Fruit fly (Drosophila melanogaster) whole organism, prepupa: Measurements from ENCODE around the gene Eno.

ENCODE experiments used
- Blimp-1 ChIP-seq: fragments of 200-800 bp; sonication (Bioruptor generic); optimal IDR thresholded peaks from 3 replicates; lab custom pipeline; 2017; ENCODE audit warnings: missing biosample characterization, missing genetic modification characterization, mild to moderate bottlenecking, moderate library complexity, missing genetic modification reagents
- CG10631 ChIP-seq: fragments of 200-800 bp; sonication (Bioruptor generic); optimal IDR thresholded peaks from 2 replicates; lab custom pipeline; 2016; ENCODE audit warnings: missing biosample characterization, missing genetic modification characterization
- CG10669 ChIP-seq: fragments of 200-800 bp; sonication (Bioruptor generic); optimal IDR thresholded peaks from 3 replicates; lab custom pipeline; 2018; ENCODE audit warnings: missing biosample characterization, mild to moderate bottlenecking, missing genetic modification characterization, moderate library complexity
- CG15336 ChIP-seq: fragments of 200-800 bp; sonication (Bioruptor generic); IDR thresholded peaks from 2 replicates; pipeline ENCODE4 v1.3.6; 2022; ENCODE audit warnings: missing biosample characterization, missing genetic modification characterization
- CG1621 ChIP-seq: fragments of 200-800 bp; sonication (Bioruptor generic); optimal IDR thresholded peaks from 3 replicates; lab custom pipeline; 2018; ENCODE audit warnings: missing biosample characterization, mild to moderate bottlenecking, missing genetic modification characterization
- CG16779 ChIP-seq: fragments of 200-800 bp; sonication (Bioruptor generic); optimal IDR thresholded peaks from 3 replicates; lab custom pipeline; 2017; ENCODE audit warnings: missing biosample characterization, mild to moderate bottlenecking, missing genetic modification characterization
- CG3032 ChIP-seq: fragments of 200-800 bp; optimal IDR thresholded peaks from 2 replicates; lab custom pipeline; 2019; ENCODE audit warnings: missing biosample characterization, mild to moderate bottlenecking, missing genetic modification characterization, moderate library complexity
- CG31627 ChIP-seq: fragments of 200-800 bp; sonication (Bioruptor generic); optimal IDR thresholded peaks from 3 replicates; lab custom pipeline; 2016; ENCODE audit warnings: missing biosample characterization, missing genetic modification characterization
- CG32006 ChIP-seq: fragments of 200-800 bp; sonication (Bioruptor generic); optimal IDR thresholded peaks from 3 replicates; lab custom pipeline; 2017; ENCODE audit warnings: missing biosample characterization, mild to moderate bottlenecking, missing genetic modification characterization
- CG34406 ChIP-seq: fragments of 200-800 bp; sonication (Bioruptor generic); optimal IDR thresholded peaks from 3 replicates; lab custom pipeline; 2016; ENCODE audit warnings: missing biosample characterization, missing genetic modification characterization
- CG3919 ChIP-seq: fragments of 200-800 bp; sonication (Bioruptor generic); optimal IDR thresholded peaks from 3 replicates; lab custom pipeline; 2016; ENCODE audit warnings: missing biosample characterization, missing genetic modification characterization
- CG6163 ChIP-seq: fragments of 200-800 bp; sonication (Bioruptor generic); IDR thresholded peaks from 3 replicates; pipeline ENCODE4 v1.3.6; 2022; ENCODE audit warnings: missing biosample characterization, missing genetic modification characterization
- CG6276 ChIP-seq: fragments of 200-800 bp; sonication (Bioruptor generic); optimal IDR thresholded peaks from 2 replicates; lab custom pipeline; 2017; ENCODE audit warnings: missing biosample characterization, mild to moderate bottlenecking, missing genetic modification characterization
- CG6792 ChIP-seq: fragments of 200-800 bp; sonication (Bioruptor generic); optimal IDR thresholded peaks from 3 replicates; lab custom pipeline; 2016; ENCODE audit warnings: missing biosample characterization, missing genetic modification characterization
- CG6808 ChIP-seq: fragments of 200-800 bp; sonication (Bioruptor generic); optimal IDR thresholded peaks from 3 replicates; lab custom pipeline; 2017; ENCODE audit warnings: missing biosample characterization, missing genetic modification characterization, mild to moderate bottlenecking, moderate library complexity, missing genetic modification reagents
- CG6854 ChIP-seq: fragments of 200-800 bp; sonication (Bioruptor generic); optimal IDR thresholded peaks from 2 replicates; lab custom pipeline; 2017; ENCODE audit warnings: missing biosample characterization, mild to moderate bottlenecking, missing genetic modification characterization
- CG7368 ChIP-seq: fragments of 200-800 bp; sonication (Bioruptor generic); optimal IDR thresholded peaks from 3 replicates; lab custom pipeline; 2016; ENCODE audit warnings: missing biosample characterization, missing genetic modification characterization
- CG8319 ChIP-seq: fragments of 200-800 bp; sonication (Bioruptor generic); optimal IDR thresholded peaks from 3 replicates; lab custom pipeline; 2016; ENCODE audit warnings: missing biosample characterization, missing genetic modification characterization
- CG8632 ChIP-seq: fragments of 200-800 bp; sonication (Bioruptor generic); optimal IDR thresholded peaks from 3 replicates; lab custom pipeline; 2016; ENCODE audit warnings: missing biosample characterization, missing genetic modification characterization
- CG9139 ChIP-seq: fragments of 200-800 bp; sonication (Bioruptor generic); optimal IDR thresholded peaks from 3 replicates; lab custom pipeline; 2017; ENCODE audit warnings: missing biosample characterization, mild to moderate bottlenecking, missing genetic modification characterization
- Eip75B ChIP-seq: fragments of 200-800 bp; sonication (Bioruptor generic); optimal IDR thresholded peaks from 3 replicates; lab custom pipeline; 2016; ENCODE audit warnings: missing biosample characterization, missing genetic modification characterization
- Eip93F ChIP-seq: fragments of 200-800 bp; sonication (Bioruptor generic); optimal IDR thresholded peaks from 2 replicates; lab custom pipeline; 2016; ENCODE audit warnings: missing biosample characterization, mild to moderate bottlenecking, missing genetic modification characterization
- Ets21C ChIP-seq: fragments of 200-800 bp; sonication (Bioruptor generic); optimal IDR thresholded peaks from 3 replicates; lab custom pipeline; 2016; ENCODE audit warnings: missing biosample characterization, missing genetic modification characterization
- Ets96B ChIP-seq: fragments of 200-800 bp; optimal IDR thresholded peaks from 2 replicates; lab custom pipeline; 2019; ENCODE audit warnings: missing biosample characterization, mild to moderate bottlenecking, missing genetic modification characterization, moderate library complexity
- Hr39 ChIP-seq: fragments of 200-800 bp; sonication (Bioruptor generic); optimal IDR thresholded peaks from 2 replicates; lab custom pipeline; 2016; ENCODE audit warnings: missing biosample characterization, missing genetic modification characterization
- Hr4 ChIP-seq: fragments of 200-800 bp; sonication (Bioruptor generic); optimal IDR thresholded peaks from 3 replicates; lab custom pipeline; 2016; ENCODE audit warnings: missing biosample characterization, missing genetic modification characterization
- Lpt ChIP-seq: fragments of 200-800 bp; sonication (Bioruptor generic); optimal IDR thresholded peaks from 3 replicates; lab custom pipeline; 2016; ENCODE audit warnings: missing biosample characterization, missing genetic modification characterization
- Met ChIP-seq: fragments of 200-800 bp; sonication (Bioruptor generic); optimal IDR thresholded peaks from 3 replicates; lab custom pipeline; 2016; ENCODE audit warnings: missing biosample characterization, missing genetic modification characterization
- OdsH ChIP-seq: fragments of 200-800 bp; sonication (Bioruptor generic); optimal IDR thresholded peaks from 3 replicates; lab custom pipeline; 2016; ENCODE audit warnings: missing biosample characterization, missing genetic modification characterization
- Smox ChIP-seq: fragments of 200-800 bp; sonication (Bioruptor generic); optimal IDR thresholded peaks from 3 replicates; lab custom pipeline; 2016; ENCODE audit warnings: missing biosample characterization, missing genetic modification characterization
- Sox102F ChIP-seq: fragments of 200-800 bp; sonication (Bioruptor generic); optimal IDR thresholded peaks from 2 replicates; lab custom pipeline; 2016; ENCODE audit warnings: missing biosample characterization, mild to moderate bottlenecking, missing genetic modification characterization
- Sox14 ChIP-seq: fragments of 200-800 bp; sonication (Bioruptor generic); optimal IDR thresholded peaks from 3 replicates; lab custom pipeline; 2016; ENCODE audit warnings: missing biosample characterization, missing genetic modification characterization
- Sox15 ChIP-seq: fragments of 200-800 bp; sonication (Bioruptor generic); optimal IDR thresholded peaks from 3 replicates; lab custom pipeline; 2016; ENCODE audit warnings: missing biosample characterization, missing genetic modification characterization
- acj6 ChIP-seq: fragments of 200-800 bp; sonication (Bioruptor generic); optimal IDR thresholded peaks from 3 replicates; lab custom pipeline; 2016; ENCODE audit warnings: missing biosample characterization, missing genetic modification characterization
- cyc ChIP-seq: fragments of 200-800 bp; sonication (Bioruptor generic); optimal IDR thresholded peaks from 3 replicates; lab custom pipeline; 2016; ENCODE audit warnings: missing biosample characterization, missing genetic modification characterization
- dac ChIP-seq: fragments of 200-800 bp; sonication (Bioruptor generic); optimal IDR thresholded peaks from 2 replicates; lab custom pipeline; 2017; ENCODE audit warnings: missing biosample characterization, mild to moderate bottlenecking, missing genetic modification characterization
- dsx ChIP-seq: fragments of 200-800 bp; optimal IDR thresholded peaks from 3 replicates; lab custom pipeline; 2019; ENCODE audit warnings: missing biosample characterization, mild to moderate bottlenecking, missing genetic modification characterization, moderate library complexity; ENCODE audit not compliant: poor library complexity, severe bottlenecking
- eg ChIP-seq: fragments of 200-800 bp; sonication (Bioruptor generic); IDR thresholded peaks from 3 replicates; pipeline ENCODE4 v1.3.6; 2022; ENCODE audit warnings: missing biosample characterization, missing genetic modification characterization
- esn ChIP-seq: fragments of 200-800 bp; sonication (Bioruptor generic); optimal IDR thresholded peaks from 2 replicates; lab custom pipeline; 2016; ENCODE audit warnings: missing biosample characterization, mild to moderate bottlenecking, missing genetic modification characterization, moderate library complexity
- fd59A ChIP-seq: fragments of 200-800 bp; sonication (Bioruptor generic); optimal IDR thresholded peaks from 2 replicates; lab custom pipeline; 2017; ENCODE audit warnings: missing biosample characterization, mild to moderate bottlenecking, missing genetic modification characterization, missing genetic modification reagents
- fd85E ChIP-seq: fragments of 200-800 bp; sonication (Bioruptor generic); optimal IDR thresholded peaks from 3 replicates; lab custom pipeline; 2016; ENCODE audit warnings: missing biosample characterization, missing genetic modification characterization
- fkh ChIP-seq: fragments of 200-800 bp; sonication (Bioruptor generic); optimal IDR thresholded peaks from 3 replicates; lab custom pipeline; 2017; ENCODE audit warnings: missing biosample characterization, mild to moderate bottlenecking, missing genetic modification characterization, moderate library complexity
- lz ChIP-seq: fragments of 200-800 bp; sonication (Bioruptor generic); optimal IDR thresholded peaks from 3 replicates; lab custom pipeline; 2016; ENCODE audit warnings: missing biosample characterization, missing genetic modification characterization
- net ChIP-seq: fragments of 200-800 bp; sonication (Bioruptor generic); optimal IDR thresholded peaks from 3 replicates; lab custom pipeline; 2016; ENCODE audit warnings: missing biosample characterization, missing genetic modification characterization
- salr ChIP-seq, 2 experiments: fragments of 200-800 bp; sonication (Bioruptor generic); optimal IDR thresholded peaks; 3 replicates each; lab custom pipeline; 2016 to 2018; ENCODE audit warnings: missing biosample characterization in 2 of 2, missing genetic modification characterization in 2 of 2, mild to moderate bottlenecking in 1 of 2
- spab ChIP-seq: fragments of 200-800 bp; sonication (Bioruptor generic); optimal IDR thresholded peaks from 2 replicates; lab custom pipeline; 2017; ENCODE audit warnings: missing biosample characterization, mild to moderate bottlenecking, missing genetic modification characterization, missing genetic modification reagents
- ss ChIP-seq, 2 experiments: fragments of 200-800 bp; sonication (Bioruptor generic); optimal IDR thresholded peaks; 2 replicates in 1 of 2; 3 replicates in 1 of 2; lab custom pipeline; 2017 to 2018; ENCODE audit warnings: mild to moderate bottlenecking in 2 of 2, missing biosample characterization in 2 of 2, missing genetic modification characterization in 2 of 2, moderate library complexity in 1 of 2
- svp ChIP-seq: fragments of 200-800 bp; sonication (Bioruptor generic); peaks from one replicate; lab custom pipeline; 2016; ENCODE audit warnings: missing biosample characterization, missing genetic modification characterization
- topi ChIP-seq: fragments of 200-800 bp; sonication (Bioruptor generic); optimal IDR thresholded peaks from 3 replicates; lab custom pipeline; 2016; ENCODE audit warnings: missing biosample characterization, missing genetic modification characterization
- vri ChIP-seq: fragments of 200-800 bp; sonication (Bioruptor generic); optimal IDR thresholded peaks from 3 replicates; lab custom pipeline; 2016; ENCODE audit warnings: missing biosample characterization, mild to moderate bottlenecking, missing genetic modification characterization

Gene Eno

DNA sequence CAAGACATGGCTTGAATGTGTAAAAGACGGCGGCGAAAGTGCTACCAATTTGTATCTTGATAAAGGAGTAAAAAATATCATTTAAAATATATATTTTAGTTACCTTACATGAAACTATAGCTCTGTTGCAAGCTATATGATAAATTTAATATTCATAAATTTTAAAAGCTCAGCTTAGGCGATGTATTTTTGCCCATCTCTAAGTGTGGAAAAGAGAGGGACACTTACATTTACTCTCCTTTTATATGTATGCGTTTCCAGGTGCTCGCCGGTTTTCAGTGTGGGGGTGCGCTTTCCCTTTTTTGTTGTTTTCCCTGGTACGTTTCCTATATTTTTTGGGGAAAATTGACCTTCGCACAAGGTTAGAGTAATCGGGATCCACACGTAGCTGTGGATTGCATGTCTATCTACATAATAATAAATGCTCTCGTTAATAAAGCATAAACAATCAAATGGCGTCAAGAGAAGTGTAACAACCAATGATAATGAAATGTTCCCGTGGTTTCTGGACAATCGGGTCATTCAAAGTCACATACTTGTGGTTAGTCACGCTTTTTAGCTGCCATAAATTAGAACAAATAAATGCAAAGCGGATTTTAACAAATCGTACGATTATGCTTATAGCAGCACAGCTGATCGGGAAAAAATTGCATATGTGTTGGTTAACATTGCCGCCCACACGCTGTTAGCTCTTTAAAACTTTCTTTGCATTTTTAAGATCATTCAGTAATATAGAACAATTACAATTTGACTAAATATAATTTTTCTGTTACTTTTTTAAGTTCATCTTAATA is 1.4 kb downstream of the Eno start:
- peak; percentile 99 for TF ChIP-seq CG32006 (GFP tag; lab: Kevin White, UChicago)
- peak; percentile 95 for TF ChIP-seq cyc (GFP tag; lab: Kevin White, UChicago)
- TF ChIP-seq spab (GFP tag; lab: Kevin White, UChicago), result peak; percentile 94
- peak; percentile 98 for TF ChIP-seq OdsH (GFP tag; lab: Kevin White, UChicago)
- peak; percentile 98 for TF ChIP-seq topi (GFP tag; lab: Kevin White, UChicago)
- peak; percentile 94 for TF ChIP-seq CG8319 (GFP tag; lab: Kevin White, UChicago)
- peak; percentile 93 for TF ChIP-seq fd85E (GFP tag; lab: Kevin White, UChicago)
- peak; percentile 97 for TF ChIP-seq Smox (GFP tag; lab: Kevin White, UChicago)
- TF ChIP-seq CG3919 (GFP tag; lab: Kevin White, UChicago), result peak; percentile 98
- TF ChIP-seq CG6808 (GFP tag; lab: Kevin White, UChicago), result peak; percentile 98
- peak; percentile 99 for TF ChIP-seq Ets96B
- peak; percentile 97 for TF ChIP-seq Blimp-1 (GFP tag; lab: Kevin White, UChicago)
- peak; percentile 97 for TF ChIP-seq Hr4
- TF ChIP-seq Eip75B (GFP tag; lab: Kevin White, UChicago), result peak; percentile 98
- TF ChIP-seq CG7368, result peak; percentile 96
- peak; percentile 98 for TF ChIP-seq acj6 (GFP tag; lab: Kevin White, UChicago)
- peak; percentile 96 for TF ChIP-seq CG16779 (tag; lab: Kevin White, UChicago)
- TF ChIP-seq CG6854, result peak; percentile 98
- peak; percentile 99 for TF ChIP-seq Met (GFP tag; lab: Kevin White, UChicago)
- TF ChIP-seq eg (GFP tag; lab: Robert Waterston, UW), result peak; percentile 96
- peak; percentile 98 for TF ChIP-seq CG15336 (GFP tag; lab: Robert Waterston, UW)
- peak; percentile 97 for TF ChIP-seq Sox14
- TF ChIP-seq vri, result peak; percentile 95
- TF ChIP-seq dac, result peak; percentile 96
- peak; percentile 98 for TF ChIP-seq CG6792 (GFP tag; lab: Kevin White, UChicago)
- TF ChIP-seq CG8632 (GFP tag; lab: Kevin White, UChicago), result peak; percentile 99
- peak; percentile 93 for TF ChIP-seq CG31627
- peak; percentile 98 for TF ChIP-seq dsx
- TF ChIP-seq fkh (GFP tag; lab: Kevin White, UChicago), result peak; percentile 94
- TF ChIP-seq esn (GFP tag; lab: Kevin White, UChicago), result peak; percentile 99
- peak; percentile 95 for TF ChIP-seq Lpt (GFP tag; lab: Kevin White, UChicago)
- TF ChIP-seq net (GFP tag; lab: Kevin White, UChicago), result peak; percentile 96
- TF ChIP-seq CG34406 (GFP tag; lab: Kevin White, UChicago), result peak; percentile 99
- TF ChIP-seq Ets21C (GFP tag; lab: Kevin White, UChicago), result peak; percentile 92
- peak; percentile 98 for TF ChIP-seq fd59A
- TF ChIP-seq CG9139 (GFP tag; lab: Kevin White, UChicago), result peak; percentile 98
- TF ChIP-seq CG10631 (GFP tag; lab: Kevin White, UChicago), result peak; percentile 99
- peak; percentile 95 for TF ChIP-seq Sox15 (GFP tag; lab: Kevin White, UChicago)
- peak; percentile 95 for TF ChIP-seq CG1621
- peak; percentile 98 for TF ChIP-seq Sox102F (GFP tag; lab: Kevin White, UChicago)
- TF ChIP-seq CG6163 (GFP tag; lab: Robert Waterston, UW), result peak; percentile 98
- TF ChIP-seq lz (GFP tag; lab: Kevin White, UChicago), result peak; percentile 98
- TF ChIP-seq CG6276 (GFP tag; lab: Kevin White, UChicago), result peak; percentile 95
- peak; percentile 96 for TF ChIP-seq CG10669 (GFP tag; lab: Kevin White, UChicago)
- peak; percentile 97 for TF ChIP-seq CG3032 (tag; lab: Kevin White, UChicago)
- peak; percentile 96 for TF ChIP-seq Eip93F (GFP tag; lab: Kevin White, UChicago)
- peak; percentile 89 for TF ChIP-seq Hr39
- TF ChIP-seq ss (GFP tag; optimal IDR thresholded peaks at IDR 0.05; lab: Kevin White, UChicago), result peak; percentile 99
- TF ChIP-seq svp (GFP tag; lab: Kevin White, UChicago), result peak; percentile 99
- TF ChIP-seq salr (GFP tag; optimal IDR thresholded peaks at IDR 0.05; lab: Kevin White, UChicago), result peak; percentile 93 to 95
